Fruit fly (Drosophila melanogaster) whole organism, embryonic: ENCODE measurements around the gene Dbx.

Experiments used
- Asciz ChIP-seq: fragments of 200-800 bp; sonication (Bioruptor generic); optimal IDR thresholded peaks from 2 replicates; lab custom pipeline; 2017; ENCODE audit warnings: missing biosample characterization, mild to moderate bottlenecking, missing genetic modification characterization, missing genetic modification reagents
- CG10565 ChIP-seq: fragments of 200-800 bp; sonication (Bioruptor generic); optimal IDR thresholded peaks from 3 replicates; lab custom pipeline; 2016; ENCODE audit warnings: missing biosample characterization, mild to moderate bottlenecking, missing genetic modification characterization
- CG11560 ChIP-seq: fragments of 200-800 bp; sonication (Bioruptor generic); IDR thresholded peaks from 3 replicates; pipeline ENCODE4 v1.3.6; 2022; ENCODE audit warnings: missing biosample characterization, missing genetic modification characterization
- CG12155 ChIP-seq: fragments of 200-800 bp; sonication (Bioruptor generic); optimal IDR thresholded peaks from 3 replicates; lab custom pipeline; 2016; ENCODE audit warnings: missing biosample characterization, missing genetic modification characterization
- CG13424 ChIP-seq: fragments of 200-800 bp; sonication (Bioruptor generic); optimal IDR thresholded peaks from 2 replicates; lab custom pipeline; 2019; ENCODE audit warnings: missing biosample characterization, mild to moderate bottlenecking, missing genetic modification characterization, moderate library complexity
- CG14441 ChIP-seq: fragments of 200-800 bp; sonication (Bioruptor generic); IDR thresholded peaks from 2 replicates; pipeline ENCODE4 v1.3.6; 2022; ENCODE audit warnings: missing biosample characterization, missing genetic modification characterization
- CG14667 ChIP-seq: fragments of 200-800 bp; sonication (Bioruptor generic); IDR thresholded peaks from 2 replicates; pipeline ENCODE4 v1.3.6; 2022; ENCODE audit warnings: missing biosample characterization, missing genetic modification characterization
- CG15011 ChIP-seq: fragments of 200-800 bp; sonication (Bioruptor generic); optimal IDR thresholded peaks from 3 replicates; lab custom pipeline; 2018; ENCODE audit warnings: missing biosample characterization, mild to moderate bottlenecking, missing genetic modification characterization
- CG15073 ChIP-seq: fragments of 200-800 bp; sonication (Bioruptor generic); optimal IDR thresholded peaks from 2 replicates; lab custom pipeline; 2016; ENCODE audit warnings: missing biosample characterization, missing genetic modification characterization
- CG15514 ChIP-seq: fragments of 200-800 bp; sonication (Bioruptor generic); optimal IDR thresholded peaks from 3 replicates; lab custom pipeline; 2017; ENCODE audit warnings: missing biosample characterization, missing genetic modification characterization, mild to moderate bottlenecking, moderate library complexity, missing genetic modification reagents
- CG16813 ChIP-seq: fragments of 200-800 bp; sonication (Bioruptor generic); IDR thresholded peaks from 3 replicates; pipeline ENCODE4 v1.3.6; 2022; ENCODE audit warnings: missing biosample characterization, missing genetic modification characterization; ENCODE audit not compliant: partially characterized antibody
- CG3163 ChIP-seq: fragments of 200-800 bp; sonication (Bioruptor generic); optimal IDR thresholded peaks from 3 replicates; lab custom pipeline; 2016; ENCODE audit warnings: missing biosample characterization, missing genetic modification characterization
- CG32772 ChIP-seq: fragments of 200-800 bp; sonication (Bioruptor generic); IDR thresholded peaks from 2 replicates; pipeline ENCODE4 v1.3.6; 2022; ENCODE audit warnings: missing biosample characterization, missing genetic modification characterization
- CG6765 ChIP-seq: fragments of 200-800 bp; sonication (Bioruptor generic); optimal IDR thresholded peaks from 3 replicates; lab custom pipeline; 2017; ENCODE audit warnings: missing biosample characterization, mild to moderate bottlenecking, missing genetic modification characterization
- CG8388 ChIP-seq: fragments of 200-800 bp; sonication (Bioruptor generic); optimal IDR thresholded peaks from 2 replicates; lab custom pipeline; 2019; ENCODE audit warnings: missing biosample characterization, mild to moderate bottlenecking, missing genetic modification characterization, moderate library complexity
- CG8944 ChIP-seq: fragments of 200-800 bp; sonication (Bioruptor generic); optimal IDR thresholded peaks from 3 replicates; lab custom pipeline; 2016; ENCODE audit warnings: missing biosample characterization, missing genetic modification characterization
- CG9609 ChIP-seq: fragments of 200-800 bp; sonication (Bioruptor generic); optimal IDR thresholded peaks from 3 replicates; lab custom pipeline; 2016; ENCODE audit warnings: missing biosample characterization, missing genetic modification characterization
- CoRest ChIP-seq: fragments of 200-800 bp; sonication (Bioruptor generic); optimal IDR thresholded peaks from 3 replicates; lab custom pipeline; 2018; ENCODE audit warnings: missing biosample characterization, mild to moderate bottlenecking, missing genetic modification characterization, moderate library complexity
- Dek ChIP-seq: fragments of 200-800 bp; sonication (Bioruptor generic); optimal IDR thresholded peaks from 3 replicates; lab custom pipeline; 2019; ENCODE audit warnings: missing biosample characterization, mild to moderate bottlenecking, missing genetic modification characterization, moderate library complexity
- E2f1 ChIP-seq: fragments of 200-800 bp; sonication (Bioruptor generic); IDR thresholded peaks from 2 replicates; pipeline ENCODE4 v1.3.6; 2022; ENCODE audit warnings: missing biosample characterization, missing genetic modification characterization
- HHEX ChIP-seq: fragments of 200-800 bp; sonication (Bioruptor generic); optimal IDR thresholded peaks from 3 replicates; lab custom pipeline; 2017; ENCODE audit warnings: missing biosample characterization, mild to moderate bottlenecking, missing genetic modification characterization, missing genetic modification reagents
- Hmx ChIP-seq: fragments of 200-800 bp; sonication (Bioruptor generic); optimal IDR thresholded peaks from 2 replicates; lab custom pipeline; 2016; ENCODE audit warnings: missing biosample characterization, missing genetic modification characterization
- Hr78 ChIP-seq, 2 experiments: fragments of 200-800 bp in 1 of 2; fragments of >200 bp in 1 of 2; sonication (Bioruptor generic) in 1 of 2; optimal IDR thresholded peaks; 2 replicates each; lab custom pipeline; 2017 to 2019; ENCODE audit warnings: missing biosample characterization in 2 of 2, missing genetic modification characterization in 2 of 2, mild to moderate bottlenecking in 1 of 2, moderate library complexity in 1 of 2
- Hsf ChIP-seq: fragments of 200-800 bp; sonication (Bioruptor generic); optimal IDR thresholded peaks from 3 replicates; lab custom pipeline; 2016; ENCODE audit warnings: missing biosample characterization, missing genetic modification characterization
- Lim3 ChIP-seq: fragments of 200-800 bp; sonication (Bioruptor generic); IDR thresholded peaks from 2 replicates; pipeline ENCODE4 v1.3.6; 2022; ENCODE audit warnings: missing biosample characterization, missing genetic modification characterization
- MBD-R2 ChIP-seq: fragments of 200-800 bp; sonication (Bioruptor generic); IDR thresholded peaks from 2 replicates; pipeline ENCODE4 v1.3.6; 2022; ENCODE audit warnings: missing biosample characterization, missing genetic modification characterization
- Med ChIP-seq: fragments of 200-800 bp; sonication (Bioruptor generic); peaks from one replicate; lab custom pipeline; 2016; ENCODE audit warnings: missing biosample characterization, missing genetic modification characterization, mild to moderate bottlenecking, inconsistent platforms, moderate library complexity
- NK7.1 ChIP-seq: fragments of 200-800 bp; sonication (Bioruptor generic); optimal IDR thresholded peaks from 3 replicates; lab custom pipeline; 2016; ENCODE audit warnings: missing biosample characterization, missing genetic modification characterization
- Pdp1 ChIP-seq, 2 experiments: fragments of 200-800 bp; sonication (Bioruptor generic); optimal IDR thresholded peaks; 3 replicates each; lab custom pipeline; 2016; ENCODE audit warnings: missing biosample characterization in 2 of 2, missing genetic modification characterization in 2 of 2, mild to moderate bottlenecking in 1 of 2, moderate library complexity in 1 of 2
- Poxn ChIP-seq: fragments of 200-800 bp; sonication (Bioruptor generic); IDR thresholded peaks from 2 replicates; pipeline ENCODE4 v1.3.6; 2022; ENCODE audit warnings: missing biosample characterization, missing genetic modification characterization
- Scr ChIP-seq: fragments of 200-800 bp; sonication (Bioruptor generic); IDR thresholded peaks from 2 replicates; pipeline ENCODE4 v1.3.6; 2022; ENCODE audit warnings: missing biosample characterization, missing genetic modification characterization; ENCODE audit not compliant: partially characterized antibody
- Spps ChIP-seq: fragments of 200-800 bp; sonication (Bioruptor generic); optimal IDR thresholded peaks from 2 replicates; lab custom pipeline; 2018; ENCODE audit warnings: missing biosample characterization, mild to moderate bottlenecking, missing genetic modification characterization
- bigmax ChIP-seq: fragments of 200-800 bp; sonication (Bioruptor generic); optimal IDR thresholded peaks from 2 replicates; lab custom pipeline; 2018; ENCODE audit warnings: missing biosample characterization, mild to moderate bottlenecking, missing genetic modification characterization
- br ChIP-seq: fragments of >200 bp; optimal IDR thresholded peaks from 2 replicates; lab custom pipeline; 2017
- caup ChIP-seq: fragments of 200-800 bp; sonication (Bioruptor generic); optimal IDR thresholded peaks from 3 replicates; lab custom pipeline; 2017; ENCODE audit warnings: missing biosample characterization, mild to moderate bottlenecking, missing genetic modification characterization, moderate library complexity; ENCODE audit not compliant: severe bottlenecking
- chm ChIP-seq: fragments of 200-800 bp; sonication (Bioruptor generic); IDR thresholded peaks from 2 replicates; pipeline ENCODE4 v1.3.6; 2022; ENCODE audit warnings: missing biosample characterization, missing genetic modification characterization
- dm ChIP-seq: fragments of 200-800 bp; sonication (Bioruptor generic); optimal IDR thresholded peaks from 3 replicates; lab custom pipeline; 2016; ENCODE audit warnings: missing biosample characterization, missing genetic modification characterization
- exex ChIP-seq: fragments of 200-800 bp; sonication (Bioruptor generic); optimal IDR thresholded peaks from 4 replicates; lab custom pipeline; 2018; ENCODE audit warnings: missing biosample characterization, mild to moderate bottlenecking, missing genetic modification characterization, moderate library complexity
- gce ChIP-seq: fragments of 200-800 bp; sonication (Bioruptor generic); IDR thresholded peaks from 3 replicates; pipeline ENCODE4 v1.3.6; 2022; ENCODE audit warnings: missing biosample characterization, missing genetic modification characterization
- gcm ChIP-seq: fragments of 200-800 bp; sonication (Bioruptor generic); optimal IDR thresholded peaks from 2 replicates; lab custom pipeline; 2019; ENCODE audit warnings: missing biosample characterization, mild to moderate bottlenecking, missing genetic modification characterization, moderate library complexity
- jigr1 ChIP-seq: fragments of 200-800 bp; sonication (Bioruptor generic); IDR thresholded peaks from 3 replicates; pipeline ENCODE4 v1.3.6; 2022; ENCODE audit warnings: missing biosample characterization, missing genetic modification characterization
- lov ChIP-seq, 2 experiments: fragments of 200-800 bp in 1 of 2; fragments of >200 bp in 1 of 2; sonication (Bioruptor generic) in 1 of 2; IDR thresholded peaks in 1 of 2; optimal IDR thresholded peaks in 1 of 2; 2 replicates in 1 of 2; 3 replicates in 1 of 2; pipeline versions ENCODE4 v1.3.6 to Lab custom; 2017 to 2022; ENCODE audit warnings: missing biosample characterization in 1 of 2, missing genetic modification characterization in 1 of 2
- mam ChIP-seq: fragments of 200-800 bp; sonication (Bioruptor generic); optimal IDR thresholded peaks from 3 replicates; lab custom pipeline; 2016; ENCODE audit warnings: missing biosample characterization, missing genetic modification characterization
- mld ChIP-seq: fragments of 200-800 bp; sonication (Bioruptor generic); IDR thresholded peaks from 3 replicates; pipeline ENCODE4 v1.3.6; 2022; ENCODE audit warnings: missing biosample characterization, missing genetic modification characterization; ENCODE audit not compliant: partially characterized antibody
- nom ChIP-seq: fragments of 200-800 bp; sonication (Bioruptor generic); optimal IDR thresholded peaks from 2 replicates; lab custom pipeline; 2017; ENCODE audit warnings: missing biosample characterization, missing genetic modification characterization, mild to moderate bottlenecking, moderate library complexity, missing genetic modification reagents
- pros ChIP-seq: fragments of 200-800 bp; sonication (Bioruptor generic); optimal IDR thresholded peaks from 3 replicates; lab custom pipeline; 2019; ENCODE audit warnings: missing biosample characterization, mild to moderate bottlenecking, missing genetic modification characterization, moderate library complexity
- pum ChIP-seq: fragments of 200-800 bp; sonication (Bioruptor generic); optimal IDR thresholded peaks from 2 replicates; lab custom pipeline; 2016; ENCODE audit warnings: missing biosample characterization, missing genetic modification characterization
- sens-2 ChIP-seq: fragments of 200-800 bp; sonication (Bioruptor generic); IDR thresholded peaks from 2 replicates; pipeline ENCODE4 v1.3.6; 2022; ENCODE audit warnings: missing biosample characterization, missing genetic modification characterization
- vvl ChIP-seq: fragments of 200-800 bp; sonication (Bioruptor generic); IDR thresholded peaks from 2 replicates; pipeline ENCODE4 v1.3.6; 2022; ENCODE audit warnings: missing biosample characterization, missing genetic modification characterization
- yki ChIP-seq: fragments of >200 bp; optimal IDR thresholded peaks from 3 replicates; lab custom pipeline; 2018

Dbx gene

dm6 chr3L:1962964-1963363 is 41.9 kb downstream of the Dbx start, which contains the start of gene SCOT (continued):
- TF ChIP-seq CG16813 (GFP tag; lab: Robert Waterston, UW) (no peak), br (no peak), CG14441 (GFP tag; lab: Robert Waterston, UW) (peak; percentile 85), Hmx (GFP tag; lab: Kevin White, UChicago) (no peak), gcm (GFP tag; lab: Kevin White, UChicago) (no peak), NK7.1 (peak; percentile 3), Hsf (peak; percentile 74), CG10565 (no peak), CG3163 (GFP tag; lab: Kevin White, UChicago) (peak; percentile 74), CG32772 (GFP tag; lab: Robert Waterston, UW) (peak; percentile 80), HHEX (GFP tag; lab: Kevin White, UChicago) (no peak), CG13424 (tag; lab: Kevin White, UChicago) (peak; percentile 82), CG6765 (GFP tag; lab: Kevin White, UChicago) (no peak), nom (GFP tag; lab: Kevin White, UChicago) (peak; percentile 81), CG15073 (GFP tag; lab: Kevin White, UChicago) (no peak), pros (GFP tag; lab: Kevin White, UChicago) (no peak), CG15514 (GFP tag; lab: Kevin White, UChicago) (no peak), E2f1 (GFP tag; lab: Robert Waterston, UW) (peak; percentile 73), mld (GFP tag; lab: Robert Waterston, UW) (no peak), Spps (tag; lab: Kevin White, UChicago) (no peak), sens-2 (GFP tag; lab: Robert Waterston, UW) (0 out of 2 replicates have a peak, but pooled peaks have one; percentile 48), gce (GFP tag; lab: Robert Waterston, UW) (peak; percentile 66; the same call in 1 of the 3 replicates), exex (tag; lab: Kevin White, UChicago) (no peak), lov (optimal IDR thresholded peaks at IDR 0.05; lab: Kevin White, UChicago) (no peak), lov (GFP tag; IDR thresholded peaks at IDR 0.05; lab: Robert Waterston, UW) (0 out of 3 replicates have a peak, but pooled peaks have one; percentile 65), jigr1 (GFP tag; lab: Robert Waterston, UW) (peak; percentile 30; the same call in 1 of the 3 replicates), Scr (GFP tag; lab: Robert Waterston, UW) (no peak), Hr78 (GFP tag; optimal IDR thresholded peaks at IDR 0.05; lab: Kevin White, UChicago) (no peak), Poxn (GFP tag; lab: Robert Waterston, UW) (0 out of 2 replicates have a peak, but pooled peaks have one; percentile 11), CG12155 (GFP tag; lab: Kevin White, UChicago) (no peak), dm (GFP tag; lab: Kevin White, UChicago) (peak; percentile 38), CG14667 (GFP tag; lab: Robert Waterston, UW) (peak; percentile 71), CG15011 (GFP tag; lab: Kevin White, UChicago) (no peak), mam (GFP tag; lab: Kevin White, UChicago) (peak; percentile 61), Asciz (GFP tag; lab: Kevin White, UChicago) (peak; percentile 31), CG8944 (peak; percentile 71), yki (lab: Kevin White, UChicago) (no peak), CG9609 (peak; percentile 51), CoRest (tag; lab: Kevin White, UChicago) (peak; percentile 64), Dek (tag; lab: Kevin White, UChicago) (no peak), CG8388 (GFP tag; lab: Kevin White, UChicago) (no peak), MBD-R2 (GFP tag; lab: Robert Waterston, UW) (no peak; the same call in 1 of the 2 replicates), caup (GFP tag; lab: Kevin White, UChicago) (no peak), pum (GFP tag; lab: Kevin White, UChicago) (peak; percentile 54), Pdp1 (GFP tag; optimal IDR thresholded peaks at IDR 0.05; lab: Kevin White, UChicago) (peak in 1 of 2 experiments; percentile 48), vvl (GFP tag; lab: Robert Waterston, UW) (peak; percentile 91), chm (GFP tag; lab: Robert Waterston, UW) (peak; percentile 69; the same call in 1 of the 2 replicates), Med (GFP tag; lab: Kevin White, UChicago) (peak; percentile 91), CG11560 (peak; percentile 66; the same call in 2 of the 3 replicates), bigmax (GFP tag; lab: Kevin White, UChicago) (no peak), Lim3 (GFP tag; lab: Robert Waterston, UW) (no peak)
